Worm (Caenorhabditis elegans): Measurements from ENCODE around the gene lsm-3.

- no peak for TF ChIP-seq lin-11 (tag; optimal IDR thresholded peaks at IDR 0.05)
- TF ChIP-seq nfya-1 (tag; optimal IDR thresholded peaks at IDR 0.05) = no peak
- no peak for TF ChIP-seq sox-2 (GFP tag; IDR thresholded peaks at IDR 0.05)
- no peak for TF ChIP-seq unc-55 (GFP tag; optimal IDR thresholded peaks at IDR 0.05)
- TF ChIP-seq ceh-22 (tag; optimal IDR thresholded peaks at IDR 0.05) = no peak
- no peak for TF ChIP-seq F13H6.1 (tag; optimal IDR thresholded peaks at IDR 0.05)
- no peak for TF ChIP-seq npax-4 (tag; optimal IDR thresholded peaks at IDR 0.05)
- no peak for TF ChIP-seq rnt-1 (tag; optimal IDR thresholded peaks at IDR 0.05)
- TF ChIP-seq C08G9.2 (tag; optimal IDR thresholded peaks at IDR 0.05) = no peak
- TF ChIP-seq nhr-232 (tag; optimal IDR thresholded peaks at IDR 0.05) = no peak
- TF ChIP-seq unc-86 (tag; optimal IDR thresholded peaks at IDR 0.05) = no peak
- no peak for TF ChIP-seq fkh-10 (GFP tag; optimal IDR thresholded peaks at IDR 0.05)
Measured at ce11 chrIV:13358488-13358887, 28.5 kb upstream of the lsm-3 start, which contains the start of gene W02A2.8.

Measured in whole organism, late embryonic.